Fruit fly (Drosophila melanogaster) whole organism, embryonic: Measurements from ENCODE around the gene RpS20.
A peak's percentile ranks its signal among the peaks of the same experiment; 100 is the strongest.

ENCODE experiments used
- Abd-B ChIP-seq: fragments of 200-800 bp; sonication (Bioruptor generic); optimal IDR thresholded peaks from 2 replicates; lab custom pipeline; 2018; ENCODE audit warnings: missing biosample characterization, mild to moderate bottlenecking, missing genetic modification characterization, moderate library complexity
- Aef1 ChIP-seq: fragments of 200-800 bp; sonication (Bioruptor generic); IDR thresholded peaks from 3 replicates; pipeline ENCODE4 v1.3.6; 2022; ENCODE audit warnings: missing biosample characterization, missing genetic modification characterization
- Atf-2 ChIP-seq: fragments of 200-800 bp; sonication (Bioruptor generic); optimal IDR thresholded peaks from 2 replicates; lab custom pipeline; 2016; ENCODE audit warnings: missing biosample characterization, missing genetic modification characterization
- Atf6 ChIP-seq: fragments of 200-800 bp; sonication (Bioruptor generic); IDR thresholded peaks from 2 replicates; pipeline ENCODE4 v1.3.6; 2022; ENCODE audit warnings: missing biosample characterization, missing genetic modification characterization
- Bdp1 ChIP-seq: fragments of 200-800 bp; sonication (Bioruptor generic); optimal IDR thresholded peaks from 3 replicates; lab custom pipeline; 2016; ENCODE audit warnings: missing biosample characterization, missing genetic modification characterization
- CG10979 ChIP-seq: fragments of 200-800 bp; sonication (Bioruptor generic); optimal IDR thresholded peaks from 2 replicates; lab custom pipeline; 2018; ENCODE audit warnings: missing biosample characterization, mild to moderate bottlenecking, missing genetic modification characterization, moderate library complexity
- CG11093 ChIP-seq: fragments of 200-800 bp; sonication (Bioruptor generic); IDR thresholded peaks from 3 replicates; pipeline ENCODE4 v1.3.6; 2022; ENCODE audit warnings: missing biosample characterization, missing genetic modification characterization
- CG12659 ChIP-seq: fragments of 200-800 bp; sonication (Bioruptor generic); optimal IDR thresholded peaks from 3 replicates; lab custom pipeline; 2017; ENCODE audit warnings: mild to moderate bottlenecking, missing biosample characterization, missing genetic modification reagents, missing genetic modification characterization
- CG1529 ChIP-seq: fragments of 200-800 bp; sonication (Bioruptor generic); optimal IDR thresholded peaks from 3 replicates; lab custom pipeline; 2018; ENCODE audit warnings: missing biosample characterization, missing genetic modification characterization
- CG15514 ChIP-seq: fragments of 200-800 bp; sonication (Bioruptor generic); optimal IDR thresholded peaks from 3 replicates; lab custom pipeline; 2017; ENCODE audit warnings: missing biosample characterization, missing genetic modification characterization, mild to moderate bottlenecking, moderate library complexity, missing genetic modification reagents
- CG16779 ChIP-seq: fragments of 200-800 bp; sonication (Bioruptor generic); IDR thresholded peaks from 2 replicates; pipeline ENCODE4 v1.3.6; 2022; ENCODE audit warnings: missing biosample characterization, missing genetic modification characterization
- CG18262 ChIP-seq: fragments of 200-800 bp; optimal IDR thresholded peaks from 3 replicates; lab custom pipeline; 2019; ENCODE audit warnings: missing biosample characterization, mild to moderate bottlenecking, missing genetic modification characterization, moderate library complexity
- CG2120 ChIP-seq: fragments of 200-800 bp; sonication (Bioruptor generic); optimal IDR thresholded peaks from 3 replicates; lab custom pipeline; 2016; ENCODE audit warnings: missing biosample characterization, missing genetic modification characterization
- Deaf1 ChIP-seq: fragments of 200-800 bp; optimal IDR thresholded peaks from 3 replicates; lab custom pipeline; 2019; ENCODE audit warnings: missing biosample characterization, mild to moderate bottlenecking, missing genetic modification characterization, moderate library complexity
- Gsc ChIP-seq: fragments of 200-800 bp; sonication (Bioruptor generic); IDR thresholded peaks from 2 replicates; pipeline ENCODE4 v1.3.6; 2022; ENCODE audit warnings: missing biosample characterization, missing genetic modification characterization
- H2.0 ChIP-seq: fragments of 200-800 bp; sonication (Bioruptor generic); IDR thresholded peaks from 2 replicates; pipeline ENCODE4 v1.3.6; 2022; ENCODE audit warnings: missing biosample characterization, missing genetic modification characterization
- HLH4C ChIP-seq: fragments of 200-800 bp; sonication (Bioruptor generic); IDR thresholded peaks from 3 replicates; pipeline ENCODE4 v1.3.6; 2022; ENCODE audit warnings: missing biosample characterization, missing genetic modification characterization; ENCODE audit not compliant: partially characterized antibody
- HLH54F ChIP-seq: fragments of 200-800 bp; sonication (Bioruptor generic); optimal IDR thresholded peaks from 3 replicates; lab custom pipeline; 2016; ENCODE audit warnings: missing biosample characterization, missing genetic modification characterization
- Hmr ChIP-seq: fragments of 200-800 bp; sonication (Bioruptor generic); optimal IDR thresholded peaks from 3 replicates; lab custom pipeline; 2017; ENCODE audit warnings: mild to moderate bottlenecking, missing biosample characterization, missing genetic modification reagents, missing genetic modification characterization
- Hmx ChIP-seq: fragments of 200-800 bp; sonication (Bioruptor generic); optimal IDR thresholded peaks from 2 replicates; lab custom pipeline; 2016; ENCODE audit warnings: missing biosample characterization, missing genetic modification characterization
- Hr3 ChIP-seq: fragments of 200-800 bp; sonication (Bioruptor generic); optimal IDR thresholded peaks from 3 replicates; lab custom pipeline; 2016; ENCODE audit warnings: missing biosample characterization, missing genetic modification characterization
- Hr78 ChIP-seq, 2 experiments: fragments of 200-800 bp in 1 of 2; fragments of >200 bp in 1 of 2; sonication (Bioruptor generic) in 1 of 2; optimal IDR thresholded peaks; 2 replicates each; lab custom pipeline; 2017 to 2019; ENCODE audit warnings: missing biosample characterization in 2 of 2, missing genetic modification characterization in 2 of 2, mild to moderate bottlenecking in 1 of 2, moderate library complexity in 1 of 2
- Hsf ChIP-seq: fragments of 200-800 bp; sonication (Bioruptor generic); optimal IDR thresholded peaks from 3 replicates; lab custom pipeline; 2016; ENCODE audit warnings: missing biosample characterization, missing genetic modification characterization
- Med ChIP-seq: fragments of 200-800 bp; sonication (Bioruptor generic); peaks from one replicate; lab custom pipeline; 2016; ENCODE audit warnings: missing biosample characterization, missing genetic modification characterization, mild to moderate bottlenecking, inconsistent platforms, moderate library complexity
- Meics ChIP-seq: fragments of 200-800 bp; sonication (Bioruptor generic); optimal IDR thresholded peaks from 2 replicates; lab custom pipeline; 2017; ENCODE audit warnings: missing biosample characterization, mild to moderate bottlenecking, missing genetic modification characterization
- NC2α ChIP-seq: fragments of 200-800 bp; sonication (Bioruptor generic); optimal IDR thresholded peaks from 2 replicates; lab custom pipeline; 2016; ENCODE audit warnings: missing biosample characterization, missing genetic modification characterization
- Sox100B ChIP-seq: fragments of 200-800 bp; sonication (Bioruptor generic); optimal IDR thresholded peaks from 3 replicates; lab custom pipeline; 2018; ENCODE audit warnings: missing biosample characterization, mild to moderate bottlenecking, missing genetic modification characterization
- Ssrp ChIP-seq: fragments of 200-800 bp; sonication (Bioruptor generic); optimal IDR thresholded peaks from 2 replicates; lab custom pipeline; 2018; ENCODE audit warnings: missing biosample characterization, mild to moderate bottlenecking, missing genetic modification characterization, moderate library complexity
- Usf ChIP-seq: fragments of 200-800 bp; sonication (Bioruptor generic); optimal IDR thresholded peaks from 2 replicates; lab custom pipeline; 2017; ENCODE audit warnings: missing genotype, missing biosample characterization, missing genetic modification characterization
- ase ChIP-seq: fragments of 200-800 bp; sonication (Bioruptor generic); IDR thresholded peaks from 3 replicates; pipeline ENCODE4 v1.3.6; 2022; ENCODE audit warnings: missing biosample characterization, missing genetic modification characterization
- chinmo ChIP-seq: fragments of 200-800 bp; sonication (Bioruptor generic); IDR thresholded peaks from 4 replicates; pipeline ENCODE4 v1.3.6; 2022; ENCODE audit warnings: missing biosample characterization, missing genetic modification characterization; ENCODE audit not compliant: partially characterized antibody
- corto ChIP-seq: fragments of 200-800 bp; sonication (Bioruptor generic); optimal IDR thresholded peaks from 2 replicates; lab custom pipeline; 2016; ENCODE audit warnings: missing biosample characterization, mild to moderate bottlenecking, missing genetic modification characterization, moderate library complexity
- croc ChIP-seq: fragments of 200-800 bp; sonication (Bioruptor generic); conservative IDR thresholded peaks from 3 replicates; pipeline ENCODE4 v1.3.6; 2022; ENCODE audit warnings: missing biosample characterization, missing genetic modification characterization
- dpn ChIP-seq, 2 experiments: fragments of 200-800 bp; sonication (Bioruptor generic); optimal IDR thresholded peaks; 3 replicates each; lab custom pipeline; 2016; ENCODE audit warnings: missing biosample characterization in 2 of 2, missing genetic modification characterization in 2 of 2
- en ChIP-seq: fragments of 200-800 bp; sonication (Bioruptor generic); optimal IDR thresholded peaks from 2 replicates; lab custom pipeline; 2016; ENCODE audit warnings: missing biosample characterization, missing genetic modification characterization
- fd64A ChIP-seq: fragments of 200-800 bp; sonication (Bioruptor generic); optimal IDR thresholded peaks from 3 replicates; lab custom pipeline; 2018; ENCODE audit warnings: missing biosample characterization, mild to moderate bottlenecking, missing genetic modification characterization
- gsb ChIP-seq: fragments of 200-800 bp; sonication (Bioruptor generic); IDR thresholded peaks from 2 replicates; pipeline ENCODE4 v1.3.6; 2022; ENCODE audit warnings: missing biosample characterization, missing genetic modification characterization
- h ChIP-seq: fragments of >200 bp; optimal IDR thresholded peaks from 2 replicates; lab custom pipeline; 2017
- kah ChIP-seq: fragments of 200-800 bp; sonication (Bioruptor generic); optimal IDR thresholded peaks from 2 replicates; lab custom pipeline; 2018; ENCODE audit warnings: missing biosample characterization, mild to moderate bottlenecking, missing genetic modification characterization
- kni ChIP-seq: fragments of 200-800 bp; sonication (Bioruptor generic); optimal IDR thresholded peaks from 3 replicates; lab custom pipeline; 2017; ENCODE audit warnings: mild to moderate bottlenecking, missing biosample characterization, missing genetic modification reagents, missing genetic modification characterization
- lola ChIP-seq, 3 experiments: fragments of >200 bp in 2 of 3; fragments of 200-800 bp in 1 of 3; sonication (Bioruptor generic) in 1 of 3; optimal IDR thresholded peaks; 2 replicates each; lab custom pipeline; 2017 to 2019; ENCODE audit warnings: missing biosample characterization in 3 of 3, missing genetic modification characterization in 3 of 3, mild to moderate bottlenecking in 1 of 3, moderate library complexity in 1 of 3
- nmo ChIP-seq: fragments of 200-800 bp; sonication (Bioruptor generic); optimal IDR thresholded peaks from 2 replicates; lab custom pipeline; 2018; ENCODE audit warnings: missing biosample characterization, mild to moderate bottlenecking, missing genetic modification characterization, moderate library complexity
- pb ChIP-seq: fragments of 200-800 bp; sonication (Bioruptor generic); optimal IDR thresholded peaks from 3 replicates; lab custom pipeline; 2016; ENCODE audit warnings: missing biosample characterization, missing genetic modification characterization
- phol ChIP-seq: fragments of 200-800 bp; sonication (Bioruptor generic); optimal IDR thresholded peaks from 3 replicates; lab custom pipeline; 2018; ENCODE audit warnings: missing biosample characterization, mild to moderate bottlenecking, missing genetic modification characterization, moderate library complexity
- prd ChIP-seq, 3 experiments: fragments of >200 bp in 2 of 3; fragments of 200-800 bp in 1 of 3; sonication (Bioruptor generic) in 1 of 3; optimal IDR thresholded peaks in 2 of 3; IDR thresholded peaks in 1 of 3; 2 replicates in 2 of 3; 3 replicates in 1 of 3; pipeline versions ENCODE4 v1.3.6 to Lab custom; 2017 to 2022; ENCODE audit warnings: missing biosample characterization in 1 of 3, missing genetic modification characterization in 1 of 3
- psq ChIP-seq: fragments of 200-800 bp; sonication (Bioruptor generic); optimal IDR thresholded peaks from 2 replicates; lab custom pipeline; 2017; ENCODE audit warnings: missing biosample characterization, missing genetic modification characterization
- row ChIP-seq: fragments of 200-800 bp; sonication (Bioruptor generic); IDR thresholded peaks from 3 replicates; pipeline ENCODE4 v1.3.6; 2022; ENCODE audit warnings: missing biosample characterization, missing genetic modification characterization
- slou ChIP-seq: fragments of 200-800 bp; sonication (Bioruptor generic); optimal IDR thresholded peaks from 3 replicates; lab custom pipeline; 2016; ENCODE audit warnings: missing biosample characterization, missing genetic modification characterization

The RpS20 gene

dm6 chr3R:20832689-20833524 lies 10.9 kb downstream of the RpS20 start, which contains the start of gene Synd (continued):
- TF ChIP-seq Atf6 (GFP tag; lab: Robert Waterston, UW) (no peak), HLH54F (peak; percentile 35), H2.0 (GFP tag; lab: Robert Waterston, UW) (no peak), HLH4C (GFP tag; lab: Robert Waterston, UW) (no peak), Gsc (no peak), Meics (GFP tag; lab: Kevin White, UChicago) (peak; percentile 49), ase (GFP tag; lab: Robert Waterston, UW) (no peak), slou (GFP tag; lab: Kevin White, UChicago) (no peak), kni (GFP tag; lab: Kevin White, UChicago) (peak; percentile 71), lola (GFP tag; optimal IDR thresholded peaks at IDR 0.05; lab: Kevin White, UChicago) (peak in 1 of 3 experiments; percentile 81), Sox100B (GFP tag; lab: Kevin White, UChicago) (no peak), Ssrp (no peak), Med (peak; percentile 81), CG1529 (GFP tag; lab: Kevin White, UChicago) (no peak), NC2α (GFP tag; lab: Kevin White, UChicago) (no peak), Atf-2 (no peak), Hr3 (GFP tag; lab: Kevin White, UChicago) (no peak), CG11093 (GFP tag; lab: Robert Waterston, UW) (no peak), CG2120 (GFP tag; lab: Kevin White, UChicago) (peak; percentile 53), chinmo (0 out of 4 replicates have a peak, but pooled peaks have one; percentile 38), en (no peak), CG16779 (GFP tag; lab: Robert Waterston, UW) (no peak), Hr78 (GFP tag; optimal IDR thresholded peaks at IDR 0.05; lab: Kevin White, UChicago) (peak in 1 of 2 experiments; percentile 85), Aef1 (peak; percentile 68; the same call in 2 of the 3 replicates), kah (GFP tag; lab: Kevin White, UChicago) (no peak), Abd-B (GFP tag; lab: Kevin White, UChicago) (no peak), phol (no peak), Usf (GFP tag; lab: Kevin White, UChicago) (no peak), fd64A (GFP tag; lab: Kevin White, UChicago) (no peak), CG10979 (tag; lab: Kevin White, UChicago) (peak; percentile 6), pb (GFP tag; lab: Kevin White, UChicago) (no peak), Bdp1 (GFP tag; lab: Kevin White, UChicago) (no peak), dpn (GFP tag; optimal IDR thresholded peaks at IDR 0.05; lab: Kevin White, UChicago) (peak in 1 of 2 experiments; percentile 49), Hsf (GFP tag; lab: Kevin White, UChicago) (no peak), corto (GFP tag; lab: Kevin White, UChicago) (no peak), gsb (GFP tag; lab: Robert Waterston, UW) (no peak), nmo (GFP tag; lab: Kevin White, UChicago) (peak; percentile 56), Hmr (GFP tag; lab: Kevin White, UChicago) (peak; percentile 38), croc (GFP tag; lab: Robert Waterston, UW) (no peak), CG15514 (GFP tag; lab: Kevin White, UChicago) (peak; percentile 25), psq (no peak), CG18262 (tag; lab: Kevin White, UChicago) (peak; percentile 10), Hmx (GFP tag; lab: Kevin White, UChicago) (no peak), Deaf1 (peak; percentile 68), CG12659 (GFP tag; lab: Kevin White, UChicago) (peak; percentile 44), row (GFP tag; lab: Robert Waterston, UW) (peak; percentile 46; the same call in 2 of the 3 replicates), h (lab: Kevin White, UChicago) (no peak), prd (optimal IDR thresholded peaks at IDR 0.05; lab: Kevin White, UChicago) (no peak), prd (GFP tag; IDR thresholded peaks at IDR 0.05; lab: Robert Waterston, UW) (no peak)
